ENCODE assay signal across 2 fruit fly cellular contexts in the genomic region with DNA sequence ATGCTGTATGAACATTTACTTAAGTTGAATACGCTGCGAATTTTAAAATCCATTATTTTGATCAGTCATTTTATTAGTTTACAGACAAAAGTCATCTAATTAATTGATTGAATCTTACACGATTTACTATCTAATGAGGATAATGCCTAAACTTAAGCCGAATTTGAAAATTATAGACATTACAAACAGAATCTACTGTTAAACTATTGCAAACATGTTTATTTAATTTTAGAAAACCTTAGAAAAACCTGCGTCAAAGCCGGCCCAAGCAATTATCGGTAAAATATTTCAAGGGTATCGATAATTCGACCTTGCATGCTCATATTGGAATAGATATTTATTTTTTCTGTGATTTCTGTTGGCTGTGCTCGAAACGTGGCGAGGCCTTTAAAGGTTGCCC.
TF ChIP-seq lines count a peak whose summit lies in the region.

No protein-coding gene starts in this region.

- no peak for TF ChIP-seq CTCF in whole organism, embryonic (GFP tag; optimal IDR thresholded peaks at IDR 0.05; lab: Kevin White, UChicago)

TF ChIP-seq in whole organism, embryonic, 481 proteins besides CTCF, POLR2A, EP300 and RAD21:
- TF ChIP-seq eyg (GFP tag; optimal IDR thresholded peaks at IDR 0.05; lab: Kevin White, UChicago) (no peak), CG18262 (tag; optimal IDR thresholded peaks at IDR 0.05; lab: Kevin White, UChicago) (peak; percentile 4), sens (GFP tag; lab: Kevin White, UChicago) (peak; percentile 63), Lim3 (GFP tag; IDR thresholded peaks at IDR 0.05; lab: Robert Waterston, UW) (no peak), CG12071 (GFP tag; optimal IDR thresholded peaks at IDR 0.05; lab: Kevin White, UChicago) (no peak), CG12744 (GFP tag; optimal IDR thresholded peaks at IDR 0.05; lab: Kevin White, UChicago) (no peak), zfh2 (GFP tag; optimal IDR thresholded peaks at IDR 0.05; lab: Kevin White, UChicago) (peak; percentile 17), CG10462 (GFP tag; optimal IDR thresholded peaks at IDR 0.05; lab: Kevin White, UChicago) (no peak), CG7357 (GFP tag; IDR thresholded peaks at IDR 0.05; lab: Robert Waterston, UW) (no peak), CG3281 (GFP tag; optimal IDR thresholded peaks at IDR 0.05; lab: Kevin White, UChicago) (peak; percentile 5), CG2678 (tag; optimal IDR thresholded peaks at IDR 0.05; lab: Kevin White, UChicago) (peak; percentile 33), tio (GFP tag; optimal IDR thresholded peaks at IDR 0.05; lab: Kevin White, UChicago) (no peak), CG15011 (GFP tag; optimal IDR thresholded peaks at IDR 0.05; lab: Kevin White, UChicago) (no peak), gem (tag; optimal IDR thresholded peaks at IDR 0.05; lab: Kevin White, UChicago) (peak; percentile 7), D19A (tag; optimal IDR thresholded peaks at IDR 0.05; lab: Kevin White, UChicago) (peak; percentile 40), CG31365 (tag; optimal IDR thresholded peaks at IDR 0.05; lab: Kevin White, UChicago) (no peak), CG7839 (tag; optimal IDR thresholded peaks at IDR 0.05; lab: Kevin White, UChicago) (no peak), Rfx (GFP tag; IDR thresholded peaks at IDR 0.05; lab: Robert Waterston, UW) (0 out of 2 replicates have a peak, but pooled peaks have one; percentile 34), CG10274 (GFP tag; optimal IDR thresholded peaks at IDR 0.05; lab: Kevin White, UChicago) (no peak), caup (GFP tag; optimal IDR thresholded peaks at IDR 0.05; lab: Kevin White, UChicago; ENCODE audit: severe bottlenecking) (no peak), jing (GFP tag; optimal IDR thresholded peaks at IDR 0.05; lab: Kevin White, UChicago) (no peak), D19B (GFP tag; optimal IDR thresholded peaks at IDR 0.05; lab: Kevin White, UChicago) (peak; percentile 56), Hmx (GFP tag; optimal IDR thresholded peaks at IDR 0.05; lab: Kevin White, UChicago) (peak; percentile 28), Bgb (GFP tag; IDR thresholded peaks at IDR 0.05; lab: Robert Waterston, UW; ENCODE audit: partially characterized antibody) (no peak), Elba2 (GFP tag; optimal IDR thresholded peaks at IDR 0.05; lab: Kevin White, UChicago) (no peak), Tbp (GFP tag; optimal IDR thresholded peaks at IDR 0.05; lab: Kevin White, UChicago) (no peak), dysf (GFP tag; IDR thresholded peaks at IDR 0.05; lab: Robert Waterston, UW) (no peak), fd3F (GFP tag; optimal IDR thresholded peaks at IDR 0.05; lab: Kevin White, UChicago) (no peak), CG17912 (GFP tag; optimal IDR thresholded peaks at IDR 0.05; lab: Kevin White, UChicago) (no peak), CG1233 (GFP tag; optimal IDR thresholded peaks at IDR 0.05; lab: Kevin White, UChicago) (no peak), wek (GFP tag; optimal IDR thresholded peaks at IDR 0.05; lab: Kevin White, UChicago) (no peak), CG1529 (GFP tag; optimal IDR thresholded peaks at IDR 0.05; lab: Kevin White, UChicago) (no peak), CG30403 (GFP tag; optimal IDR thresholded peaks at IDR 0.05; lab: Kevin White, UChicago) (peak; percentile 8), ftz-f1 (GFP tag; optimal IDR thresholded peaks at IDR 0.05; lab: Kevin White, UChicago) (peak; percentile 9), stc (GFP tag; IDR thresholded peaks at IDR 0.05; lab: Robert Waterston, UW) (no peak), CHES-1-like (GFP tag; optimal IDR thresholded peaks at IDR 0.05; lab: Kevin White, UChicago) (no peak), dmrt99B (tag; optimal IDR thresholded peaks at IDR 0.05; lab: Kevin White, UChicago) (peak; percentile 3), shn (GFP tag; optimal IDR thresholded peaks at IDR 0.05; lab: Kevin White, UChicago) (no peak), scrt (GFP tag; optimal IDR thresholded peaks at IDR 0.05; lab: Kevin White, UChicago) (no peak), slbo (GFP tag; IDR thresholded peaks at IDR 0.05; lab: Robert Waterston, UW) (0 out of 2 replicates have a peak, but pooled peaks have one; percentile 15)

TF ChIP-seq in whole organism, prepupa, 60 proteins besides CTCF, POLR2A, EP300 and RAD21:
- TF ChIP-seq vri (GFP tag; optimal IDR thresholded peaks at IDR 0.05; lab: Kevin White, UChicago), result no peak
- TF ChIP-seq Eip78C (GFP tag; lab: Kevin White, UChicago), result peak; percentile 75
- no peak for TF ChIP-seq CG4318 (GFP tag; optimal IDR thresholded peaks at IDR 0.05; lab: Kevin White, UChicago)
- no peak for TF ChIP-seq Sox102F (GFP tag; optimal IDR thresholded peaks at IDR 0.05; lab: Kevin White, UChicago)
- no peak for TF ChIP-seq CG6854 (GFP tag; optimal IDR thresholded peaks at IDR 0.05; lab: Kevin White, UChicago)
- no peak for TF ChIP-seq cyc (GFP tag; optimal IDR thresholded peaks at IDR 0.05; lab: Kevin White, UChicago)
- no peak for TF ChIP-seq achi (GFP tag; optimal IDR thresholded peaks at IDR 0.05; lab: Kevin White, UChicago)
- no peak for TF ChIP-seq CG6276 (GFP tag; optimal IDR thresholded peaks at IDR 0.05; lab: Kevin White, UChicago)
- TF ChIP-seq fd85E (GFP tag; optimal IDR thresholded peaks at IDR 0.05; lab: Kevin White, UChicago), result no peak
- TF ChIP-seq OdsH (GFP tag; optimal IDR thresholded peaks at IDR 0.05; lab: Kevin White, UChicago), result no peak
- no peak for TF ChIP-seq CG10669 (GFP tag; optimal IDR thresholded peaks at IDR 0.05; lab: Kevin White, UChicago)
- TF ChIP-seq CG10631 (GFP tag; optimal IDR thresholded peaks at IDR 0.05; lab: Kevin White, UChicago), result no peak
- TF ChIP-seq Hr4 (GFP tag; optimal IDR thresholded peaks at IDR 0.05; lab: Kevin White, UChicago), result peak; percentile 32
- TF ChIP-seq CG15336 (GFP tag; IDR thresholded peaks at IDR 0.05; lab: Robert Waterston, UW), result no peak
- no peak for TF ChIP-seq Eip93F (GFP tag; optimal IDR thresholded peaks at IDR 0.05; lab: Kevin White, UChicago)
- TF ChIP-seq CG32006 (GFP tag; optimal IDR thresholded peaks at IDR 0.05; lab: Kevin White, UChicago), result peak; percentile 33
- TF ChIP-seq CG3919 (GFP tag; optimal IDR thresholded peaks at IDR 0.05; lab: Kevin White, UChicago), result no peak
- TF ChIP-seq CG6792 (GFP tag; optimal IDR thresholded peaks at IDR 0.05; lab: Kevin White, UChicago), result no peak
- TF ChIP-seq acj6 (GFP tag; optimal IDR thresholded peaks at IDR 0.05; lab: Kevin White, UChicago), result no peak
- no peak for TF ChIP-seq Sox14 (GFP tag; optimal IDR thresholded peaks at IDR 0.05; lab: Kevin White, UChicago)
- TF ChIP-seq fkh (GFP tag; optimal IDR thresholded peaks at IDR 0.05; lab: Kevin White, UChicago), result peak; percentile 16
- no peak for TF ChIP-seq dac (GFP tag; optimal IDR thresholded peaks at IDR 0.05; lab: Kevin White, UChicago)
- no peak for TF ChIP-seq fd59A (GFP tag; optimal IDR thresholded peaks at IDR 0.05; lab: Kevin White, UChicago)
- no peak for TF ChIP-seq Eip75B (GFP tag; optimal IDR thresholded peaks at IDR 0.05; lab: Kevin White, UChicago)
- no peak for TF ChIP-seq ss (GFP tag; optimal IDR thresholded peaks at IDR 0.05; lab: Kevin White, UChicago)
- no peak for TF ChIP-seq CG3032 (tag; optimal IDR thresholded peaks at IDR 0.05; lab: Kevin White, UChicago)
- TF ChIP-seq Ets96B (tag; optimal IDR thresholded peaks at IDR 0.05; lab: Kevin White, UChicago), result no peak
